Worm (Caenorhabditis elegans): ENCODE data around the gene haf-1.

haf-1 gene

DNA sequence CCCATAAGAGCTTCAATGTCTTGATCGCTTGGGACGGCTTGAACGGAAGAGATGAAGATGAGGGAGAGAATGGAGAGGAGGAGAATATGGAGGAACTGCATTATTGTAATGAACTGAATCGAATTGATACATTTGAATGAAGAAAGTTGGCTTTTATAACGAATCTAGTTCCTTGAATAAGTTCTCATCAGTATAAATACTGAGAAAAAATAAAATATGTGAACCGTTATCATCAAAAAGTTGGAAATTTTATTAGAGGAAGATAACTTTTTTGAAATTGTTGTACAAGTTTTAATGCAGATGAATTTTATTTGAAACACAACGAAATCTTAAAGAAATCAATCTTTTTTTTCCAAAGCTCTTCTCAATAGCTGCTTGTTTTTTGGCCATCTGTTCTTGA, 30.8 kb downstream of the haf-1 start, which contains the start of gene T02D1.7:
Gene T02D1.7, minus strand, starts transcription at position 101 of the 400 bp plus-strand sequence.
- TF ChIP-seq zag-1 (tag; optimal IDR thresholded peaks at IDR 0.05) (no peak), ztf-11 (tag; optimal IDR thresholded peaks at IDR 0.05) (no peak), snpc-4 (tag; optimal IDR thresholded peaks at IDR 0.05) (no peak), nfya-1 (tag; optimal IDR thresholded peaks at IDR 0.05; ENCODE audit: insufficient read depth) (no peak), nhr-237 (tag; optimal IDR thresholded peaks at IDR 0.05) (no peak), hmg-11 (tag; optimal IDR thresholded peaks at IDR 0.05) (no peak), nhr-25 (tag; optimal IDR thresholded peaks at IDR 0.05) (no peak), daf-12 (tag; optimal IDR thresholded peaks at IDR 0.05) (no peak), skn-1 (tag; optimal IDR thresholded peaks at IDR 0.05) (no peak), lin-15B (tag; optimal IDR thresholded peaks at IDR 0.05) (no peak), nhr-28 (tag; optimal IDR thresholded peaks at IDR 0.05) (no peak), nhr-76 (tag; optimal IDR thresholded peaks at IDR 0.05) (no peak)

DNA sequence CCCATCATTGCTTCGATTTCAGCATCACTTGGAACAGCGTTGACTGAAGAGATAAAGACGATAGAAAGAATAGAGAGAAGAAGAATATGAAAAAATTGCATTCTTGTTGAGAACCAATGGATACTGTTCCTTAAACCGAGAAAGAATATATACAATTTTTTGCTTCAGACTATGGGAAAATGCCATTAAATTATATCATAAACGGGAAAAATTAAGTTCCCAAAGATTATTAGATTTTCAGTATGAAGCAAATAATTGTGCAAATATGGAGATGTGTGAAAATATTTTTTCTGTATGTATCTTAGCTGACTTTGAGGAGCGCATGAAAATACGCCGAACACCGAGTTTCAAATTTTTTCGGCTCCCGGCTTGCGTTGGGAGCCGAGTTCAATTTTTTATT, 31.3 kb downstream of the haf-1 start, which contains the start of gene T02D1.9:
Gene T02D1.9, minus strand, starts transcription at position 101 of the 400 bp plus-strand sequence.
- no peak for TF ChIP-seq hmg-11 (tag; optimal IDR thresholded peaks at IDR 0.05)
- TF ChIP-seq ceh-16 (tag; optimal IDR thresholded peaks at IDR 0.05), result no peak
- no peak for TF ChIP-seq lsy-12 (tag; optimal IDR thresholded peaks at IDR 0.05)
- no peak for TF ChIP-seq sea-2 (GFP tag; optimal IDR thresholded peaks at IDR 0.05)
- TF ChIP-seq elt-3 (tag; optimal IDR thresholded peaks at IDR 0.05), result no peak
- TF ChIP-seq eor-1 (tag; optimal IDR thresholded peaks at IDR 0.05), result no peak
- no peak for TF ChIP-seq mml-1 (tag; optimal IDR thresholded peaks at IDR 0.05)
- no peak for TF ChIP-seq nhr-11 (tag; optimal IDR thresholded peaks at IDR 0.05)
- no peak for TF ChIP-seq tbx-2 (tag; optimal IDR thresholded peaks at IDR 0.05)
- TF ChIP-seq zag-1 (tag; optimal IDR thresholded peaks at IDR 0.05), result no peak
- TF ChIP-seq nhr-25 (tag; optimal IDR thresholded peaks at IDR 0.05), result no peak
- TF ChIP-seq nhr-77 (tag; optimal IDR thresholded peaks at IDR 0.05), result no peak
- no peak for TF ChIP-seq pqm-1 (tag; optimal IDR thresholded peaks at IDR 0.05)
- no peak for TF ChIP-seq unc-62 (GFP tag; optimal IDR thresholded peaks at IDR 0.05)
- TF ChIP-seq egl-5 (tag; optimal IDR thresholded peaks at IDR 0.05), result no peak
- TF ChIP-seq lin-39 (tag; optimal IDR thresholded peaks at IDR 0.05), result no peak
- TF ChIP-seq skn-1 (tag; optimal IDR thresholded peaks at IDR 0.05), result no peak

DNA sequence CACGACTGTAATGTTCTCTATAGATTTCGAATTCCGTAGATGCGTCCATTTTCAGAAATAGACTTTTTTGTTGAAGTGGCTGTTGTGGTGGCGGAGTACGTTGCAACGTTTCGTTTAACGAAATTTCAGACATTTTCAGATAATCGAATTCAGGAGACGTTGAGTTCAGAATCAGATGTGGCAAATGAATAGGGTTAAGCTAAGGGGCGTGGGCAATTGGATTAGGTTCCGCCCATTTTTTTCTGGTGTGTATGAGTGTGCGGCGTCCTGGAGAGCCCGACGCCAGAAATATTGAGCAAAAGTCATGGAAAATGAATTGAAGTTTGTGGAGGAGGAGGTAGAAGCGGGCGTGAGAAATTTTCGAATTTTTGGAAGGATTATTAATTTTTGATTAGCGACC, 37.1 kb downstream of the haf-1 start:
- no peak for TF ChIP-seq nhr-237 (tag; optimal IDR thresholded peaks at IDR 0.05)
- TF ChIP-seq aly-2 (tag; optimal IDR thresholded peaks at IDR 0.05), result no peak
- TF ChIP-seq ceh-28 (tag; optimal IDR thresholded peaks at IDR 0.05), result no peak

DNA sequence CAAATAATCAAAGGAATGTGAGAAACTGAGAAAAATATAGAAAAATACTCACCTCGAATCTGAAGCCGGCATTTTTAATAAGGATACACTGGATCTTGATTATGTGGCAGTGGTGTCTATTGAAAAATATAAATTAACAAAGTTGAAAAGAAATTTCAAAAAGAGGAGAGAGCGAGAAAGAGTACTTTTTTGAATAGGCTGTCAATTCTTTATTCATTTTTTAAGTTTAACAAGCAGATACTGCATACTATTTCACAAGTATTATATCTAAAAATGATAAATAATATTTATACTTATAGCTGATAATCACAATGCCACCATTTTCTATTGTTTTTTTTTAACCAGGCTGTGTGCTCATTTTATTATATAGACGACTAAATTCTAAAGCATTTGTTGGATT, 41.5 kb downstream of the haf-1 start, which contains the start of gene npr-26:
Gene npr-26, minus strand, starts transcription at position 101 of the 400 bp plus-strand sequence.
- TF ChIP-seq eor-1 (tag; optimal IDR thresholded peaks at IDR 0.05), result no peak
- TF ChIP-seq aly-2 (tag; optimal IDR thresholded peaks at IDR 0.05), result no peak
- TF ChIP-seq zag-1 (tag; optimal IDR thresholded peaks at IDR 0.05), result no peak
- no peak for TF ChIP-seq egl-27 (tag; optimal IDR thresholded peaks at IDR 0.05)
- no peak for TF ChIP-seq pha-4 (tag; optimal IDR thresholded peaks at IDR 0.05)
- TF ChIP-seq ceh-9 (tag; optimal IDR thresholded peaks at IDR 0.05), result no peak
- TF ChIP-seq fkh-2 (tag; optimal IDR thresholded peaks at IDR 0.05), result no peak
- no peak for TF ChIP-seq mdl-1 (tag; optimal IDR thresholded peaks at IDR 0.05)
- TF ChIP-seq nhr-12 (tag; optimal IDR thresholded peaks at IDR 0.05), result no peak
- TF ChIP-seq nhr-43 (tag; optimal IDR thresholded peaks at IDR 0.05; ENCODE audit: poor library complexity, severe bottlenecking), result no peak
- no peak for TF ChIP-seq unc-62 (GFP tag; optimal IDR thresholded peaks at IDR 0.05)
- no peak for TF ChIP-seq snpc-4 (tag; optimal IDR thresholded peaks at IDR 0.05)
- no peak for TF ChIP-seq elt-1 (tag; optimal IDR thresholded peaks at IDR 0.05)
- no peak for TF ChIP-seq egl-5 (tag; optimal IDR thresholded peaks at IDR 0.05)
- TF ChIP-seq ztf-4 (tag; optimal IDR thresholded peaks at IDR 0.05), result no peak
- no peak for TF ChIP-seq nhr-11 (tag; optimal IDR thresholded peaks at IDR 0.05)
- no peak for TF ChIP-seq nhr-76 (tag; optimal IDR thresholded peaks at IDR 0.05)
- TF ChIP-seq unc-39 (tag; optimal IDR thresholded peaks at IDR 0.05), result no peak
- no peak for TF ChIP-seq nfya-1 (tag; optimal IDR thresholded peaks at IDR 0.05; ENCODE audit: insufficient read depth)
- TF ChIP-seq lin-15B (tag; optimal IDR thresholded peaks at IDR 0.05), result no peak
